Worm (Caenorhabditis elegans): ENCODE data around the gene Y76B12C.8.

Gene Y76B12C.8

ce11 chrIV:1964057-1964456 lies 15.7 kb upstream of the Y76B12C.8 start:
- TF ChIP-seq K12H6.12 (tag; optimal IDR thresholded peaks at IDR 0.05) (no peak), F52B5.7 (tag; optimal IDR thresholded peaks at IDR 0.05) (no peak), ztf-18 (tag; optimal IDR thresholded peaks at IDR 0.05) (no peak), attf-3 (GFP tag; conservative IDR thresholded peaks at IDR 0.05) (no peak), madf-10 (tag; optimal IDR thresholded peaks at IDR 0.05) (no peak), lin-26 (GFP tag; IDR thresholded peaks at IDR 0.05) (no peak), ets-4 (GFP tag; optimal IDR thresholded peaks at IDR 0.05) (no peak), mcd-1 (GFP tag; IDR thresholded peaks at IDR 0.05) (peak; percentile 46; the same call in 1 of the 2 replicates), cebp-1 (GFP tag; IDR thresholded peaks at IDR 0.05) (no peak), cebp-1 (tag; optimal IDR thresholded peaks at IDR 0.05) (peak; percentile 64), B0261.1 (tag; optimal IDR thresholded peaks at IDR 0.05) (no peak), egl-18 (GFP tag; IDR thresholded peaks at IDR 0.05) (no peak), C17E4.6 (GFP tag; IDR thresholded peaks at IDR 0.05) (no peak), rcor-1 (GFP tag; IDR thresholded peaks at IDR 0.05) (no peak), gei-17 (GFP tag; optimal IDR thresholded peaks at IDR 0.05) (no peak)

DNA sequence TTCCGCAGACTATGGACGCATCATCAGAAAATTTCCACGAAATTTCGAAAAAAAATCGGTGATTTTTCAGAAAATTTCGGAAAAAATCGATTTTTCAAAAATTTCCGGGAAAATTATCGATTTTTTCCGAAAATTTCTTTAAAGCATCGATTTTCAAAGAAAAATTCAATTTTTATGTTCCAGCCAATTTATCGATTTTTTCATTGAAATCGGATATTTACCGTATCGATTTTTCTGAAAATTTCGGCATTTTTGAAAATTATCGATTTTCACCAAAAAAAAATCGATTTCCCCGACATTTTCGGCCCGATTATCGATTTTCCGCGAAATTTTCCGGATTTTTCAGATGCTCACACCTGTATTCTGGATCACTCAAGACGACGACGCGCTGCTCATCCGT lies 14.7 kb upstream of the Y76B12C.8 start, which contains the start of gene Y48A5A.1:
Gene Y48A5A.1 (plus strand): TSS at position 347 of the 400 bp plus-strand sequence.
- TF ChIP-seq bed-2 (GFP tag; IDR thresholded peaks at IDR 0.05), result no peak
- no peak for TF ChIP-seq sdz-38 (tag; optimal IDR thresholded peaks at IDR 0.05)
- TF ChIP-seq F49E8.2 (tag; optimal IDR thresholded peaks at IDR 0.05; ENCODE audit: insufficient read depth), result no peak
- no peak for TF ChIP-seq C06A6.2 (GFP tag; conservative IDR thresholded peaks at IDR 0.05)
- TF ChIP-seq T26A5.8 (tag; optimal IDR thresholded peaks at IDR 0.05), result no peak
- no peak for TF ChIP-seq B0336.3 (GFP tag; IDR thresholded peaks at IDR 0.05)
- no peak for TF ChIP-seq zim-3 (tag; optimal IDR thresholded peaks at IDR 0.05)
- no peak for TF ChIP-seq F23B12.7 (tag; optimal IDR thresholded peaks at IDR 0.05; ENCODE audit: insufficient read depth)
- TF ChIP-seq bed-1 (GFP tag; IDR thresholded peaks at IDR 0.05), result no peak
- no peak for TF ChIP-seq F33H1.4 (GFP tag; IDR thresholded peaks at IDR 0.05)
- TF ChIP-seq Y53G8AR.9 (GFP tag; conservative IDR thresholded peaks at IDR 0.05), result no peak
- no peak for TF ChIP-seq B0019.2 (GFP tag; conservative IDR thresholded peaks at IDR 0.05)
- no peak for TF ChIP-seq ztf-28 (GFP tag; IDR thresholded peaks at IDR 0.05)
- no peak for TF ChIP-seq xnd-1 (tag; optimal IDR thresholded peaks at IDR 0.05)
- TF ChIP-seq rec-8 (tag; optimal IDR thresholded peaks at IDR 0.05), result no peak
- no peak for TF ChIP-seq attf-3 (GFP tag; conservative IDR thresholded peaks at IDR 0.05)
- no peak for TF ChIP-seq Y79H2A.3 (GFP tag; conservative IDR thresholded peaks at IDR 0.05)
- no peak for TF ChIP-seq akir-1 (GFP tag; optimal IDR thresholded peaks at IDR 0.05)
- TF ChIP-seq T07F8.4 (tag; optimal IDR thresholded peaks at IDR 0.05), result no peak
- no peak for TF ChIP-seq dpff-1 (tag; optimal IDR thresholded peaks at IDR 0.05)

DNA sequence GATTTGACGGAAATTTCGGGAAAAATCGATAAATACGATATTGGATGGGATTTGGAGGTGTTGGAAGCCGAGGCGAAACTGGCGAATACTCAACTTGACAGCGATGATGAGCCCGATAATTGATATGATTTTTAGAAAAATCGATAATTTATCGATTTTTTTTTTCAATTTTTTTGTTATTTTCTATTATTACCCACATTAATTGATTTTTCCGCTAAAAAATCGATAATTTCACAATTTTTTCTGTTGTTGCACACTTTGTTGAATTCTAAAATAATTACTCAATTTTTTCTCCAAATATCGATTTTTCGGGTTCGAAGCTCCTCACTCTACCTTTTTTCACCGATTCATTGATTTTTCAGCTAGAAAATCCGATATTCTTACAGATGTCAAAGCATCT lies 10.4 kb upstream of the Y76B12C.8 start, which contains the start of gene Y48A5A.3:
Gene Y48A5A.3 (plus strand): TSS at position 385 of the 400 bp plus-strand sequence.
- TF ChIP-seq lin-54 (GFP tag; optimal IDR thresholded peaks at IDR 0.05), result no peak
- TF ChIP-seq B0261.1 (tag; optimal IDR thresholded peaks at IDR 0.05), result no peak
- TF ChIP-seq aptf-2 (GFP tag; conservative IDR thresholded peaks at IDR 0.05), result no peak

- TF ChIP-seq cebp-2 (GFP tag; IDR thresholded peaks at IDR 0.05) (no peak), efl-1 (GFP tag; optimal IDR thresholded peaks at IDR 0.05) (peak; percentile 41), D2030.7 (GFP tag; IDR thresholded peaks at IDR 0.05) (no peak), K12H6.12 (tag; optimal IDR thresholded peaks at IDR 0.05) (no peak), madf-3 (GFP tag; IDR thresholded peaks at IDR 0.05) (no peak), ztf-18 (tag; optimal IDR thresholded peaks at IDR 0.05) (no peak), die-1 (tag; optimal IDR thresholded peaks at IDR 0.05) (no peak), snpc-1.3 (tag; optimal IDR thresholded peaks at IDR 0.05; ENCODE audit: insufficient read depth) (no peak), madf-10 (tag; optimal IDR thresholded peaks at IDR 0.05) (no peak), nfyb-1 (GFP tag; IDR thresholded peaks at IDR 0.05) (no peak), nfya-1 (tag; optimal IDR thresholded peaks at IDR 0.05; ENCODE audit: borderline replicate concordance, insufficient read depth) (no peak), C06A6.2 (GFP tag; conservative IDR thresholded peaks at IDR 0.05) (no peak), atf-7 (tag; optimal IDR thresholded peaks at IDR 0.05) (no peak), attf-3 (GFP tag; conservative IDR thresholded peaks at IDR 0.05) (peak; percentile 75)
These were observed 9.6 kb upstream of the Y76B12C.8 start for ce11 chrIV:1970158-1970557.

All from whole organism, young adult.